Fruit fly (Drosophila melanogaster) whole organism, prepupa: ENCODE data around the gene CG11586.

Source experiments
- Blimp-1 ChIP-seq: fragments of 200-800 bp; sonication (Bioruptor generic); optimal IDR thresholded peaks from 3 replicates; lab custom pipeline; 2017; ENCODE audit warnings: missing biosample characterization, missing genetic modification characterization, mild to moderate bottlenecking, moderate library complexity, missing genetic modification reagents
- CG15336 ChIP-seq: fragments of 200-800 bp; sonication (Bioruptor generic); IDR thresholded peaks from 2 replicates; pipeline ENCODE4 v1.3.6; 2022; ENCODE audit warnings: missing biosample characterization, missing genetic modification characterization
- CG1621 ChIP-seq: fragments of 200-800 bp; sonication (Bioruptor generic); optimal IDR thresholded peaks from 3 replicates; lab custom pipeline; 2018; ENCODE audit warnings: missing biosample characterization, mild to moderate bottlenecking, missing genetic modification characterization
- CG16779 ChIP-seq: fragments of 200-800 bp; sonication (Bioruptor generic); optimal IDR thresholded peaks from 3 replicates; lab custom pipeline; 2017; ENCODE audit warnings: missing biosample characterization, mild to moderate bottlenecking, missing genetic modification characterization
- CG3032 ChIP-seq: fragments of 200-800 bp; optimal IDR thresholded peaks from 2 replicates; lab custom pipeline; 2019; ENCODE audit warnings: missing biosample characterization, mild to moderate bottlenecking, missing genetic modification characterization, moderate library complexity
- CG32006 ChIP-seq: fragments of 200-800 bp; sonication (Bioruptor generic); optimal IDR thresholded peaks from 3 replicates; lab custom pipeline; 2017; ENCODE audit warnings: missing biosample characterization, mild to moderate bottlenecking, missing genetic modification characterization
- CG34406 ChIP-seq: fragments of 200-800 bp; sonication (Bioruptor generic); optimal IDR thresholded peaks from 3 replicates; lab custom pipeline; 2016; ENCODE audit warnings: missing biosample characterization, missing genetic modification characterization
- CG4318 ChIP-seq: fragments of 200-800 bp; sonication (Bioruptor generic); optimal IDR thresholded peaks from 3 replicates; lab custom pipeline; 2017; ENCODE audit warnings: missing biosample characterization, mild to moderate bottlenecking, missing genetic modification characterization
- CG6163 ChIP-seq: fragments of 200-800 bp; sonication (Bioruptor generic); IDR thresholded peaks from 3 replicates; pipeline ENCODE4 v1.3.6; 2022; ENCODE audit warnings: missing biosample characterization, missing genetic modification characterization
- CG6808 ChIP-seq: fragments of 200-800 bp; sonication (Bioruptor generic); optimal IDR thresholded peaks from 3 replicates; lab custom pipeline; 2017; ENCODE audit warnings: missing biosample characterization, missing genetic modification characterization, mild to moderate bottlenecking, moderate library complexity, missing genetic modification reagents
- CG7368 ChIP-seq: fragments of 200-800 bp; sonication (Bioruptor generic); optimal IDR thresholded peaks from 3 replicates; lab custom pipeline; 2016; ENCODE audit warnings: missing biosample characterization, missing genetic modification characterization
- CG8119 ChIP-seq: fragments of 200-800 bp; sonication (Bioruptor generic); IDR thresholded peaks from 3 replicates; pipeline ENCODE4 v1.3.6; 2022; ENCODE audit warnings: missing biosample characterization, missing genetic modification characterization
- CG9139 ChIP-seq: fragments of 200-800 bp; sonication (Bioruptor generic); optimal IDR thresholded peaks from 3 replicates; lab custom pipeline; 2017; ENCODE audit warnings: missing biosample characterization, mild to moderate bottlenecking, missing genetic modification characterization
- Eip75B ChIP-seq: fragments of 200-800 bp; sonication (Bioruptor generic); optimal IDR thresholded peaks from 3 replicates; lab custom pipeline; 2016; ENCODE audit warnings: missing biosample characterization, missing genetic modification characterization
- Eip78C ChIP-seq: fragments of 200-800 bp; sonication (Bioruptor generic); peaks from one replicate; lab custom pipeline; 2016; ENCODE audit warnings: missing biosample characterization, missing genetic modification characterization
- Eip93F ChIP-seq: fragments of 200-800 bp; sonication (Bioruptor generic); optimal IDR thresholded peaks from 2 replicates; lab custom pipeline; 2016; ENCODE audit warnings: missing biosample characterization, mild to moderate bottlenecking, missing genetic modification characterization
- Ets96B ChIP-seq: fragments of 200-800 bp; optimal IDR thresholded peaks from 2 replicates; lab custom pipeline; 2019; ENCODE audit warnings: missing biosample characterization, mild to moderate bottlenecking, missing genetic modification characterization, moderate library complexity
- Gug ChIP-seq: fragments of 200-800 bp; sonication (Bioruptor generic); IDR thresholded peaks from 2 replicates; pipeline ENCODE4 v1.3.6; 2022; ENCODE audit warnings: missing biosample characterization, missing genetic modification characterization
- Lpt ChIP-seq: fragments of 200-800 bp; sonication (Bioruptor generic); optimal IDR thresholded peaks from 3 replicates; lab custom pipeline; 2016; ENCODE audit warnings: missing biosample characterization, missing genetic modification characterization
- Met ChIP-seq: fragments of 200-800 bp; sonication (Bioruptor generic); optimal IDR thresholded peaks from 3 replicates; lab custom pipeline; 2016; ENCODE audit warnings: missing biosample characterization, missing genetic modification characterization
- Sox102F ChIP-seq: fragments of 200-800 bp; sonication (Bioruptor generic); optimal IDR thresholded peaks from 2 replicates; lab custom pipeline; 2016; ENCODE audit warnings: missing biosample characterization, mild to moderate bottlenecking, missing genetic modification characterization
- Sox14 ChIP-seq: fragments of 200-800 bp; sonication (Bioruptor generic); optimal IDR thresholded peaks from 3 replicates; lab custom pipeline; 2016; ENCODE audit warnings: missing biosample characterization, missing genetic modification characterization
- Sox15 ChIP-seq: fragments of 200-800 bp; sonication (Bioruptor generic); optimal IDR thresholded peaks from 3 replicates; lab custom pipeline; 2016; ENCODE audit warnings: missing biosample characterization, missing genetic modification characterization
- achi ChIP-seq: fragments of 200-800 bp; sonication (Bioruptor generic); optimal IDR thresholded peaks from 3 replicates; lab custom pipeline; 2016; ENCODE audit warnings: missing biosample characterization, missing genetic modification characterization
- cyc ChIP-seq: fragments of 200-800 bp; sonication (Bioruptor generic); optimal IDR thresholded peaks from 3 replicates; lab custom pipeline; 2016; ENCODE audit warnings: missing biosample characterization, missing genetic modification characterization
- dac ChIP-seq: fragments of 200-800 bp; sonication (Bioruptor generic); optimal IDR thresholded peaks from 2 replicates; lab custom pipeline; 2017; ENCODE audit warnings: missing biosample characterization, mild to moderate bottlenecking, missing genetic modification characterization
- dsx ChIP-seq: fragments of 200-800 bp; optimal IDR thresholded peaks from 3 replicates; lab custom pipeline; 2019; ENCODE audit warnings: missing biosample characterization, mild to moderate bottlenecking, missing genetic modification characterization, moderate library complexity; ENCODE audit not compliant: poor library complexity, severe bottlenecking
- esn ChIP-seq: fragments of 200-800 bp; sonication (Bioruptor generic); optimal IDR thresholded peaks from 2 replicates; lab custom pipeline; 2016; ENCODE audit warnings: missing biosample characterization, mild to moderate bottlenecking, missing genetic modification characterization, moderate library complexity
- fd59A ChIP-seq: fragments of 200-800 bp; sonication (Bioruptor generic); optimal IDR thresholded peaks from 2 replicates; lab custom pipeline; 2017; ENCODE audit warnings: missing biosample characterization, mild to moderate bottlenecking, missing genetic modification characterization, missing genetic modification reagents
- fd85E ChIP-seq: fragments of 200-800 bp; sonication (Bioruptor generic); optimal IDR thresholded peaks from 3 replicates; lab custom pipeline; 2016; ENCODE audit warnings: missing biosample characterization, missing genetic modification characterization
- fkh ChIP-seq: fragments of 200-800 bp; sonication (Bioruptor generic); optimal IDR thresholded peaks from 3 replicates; lab custom pipeline; 2017; ENCODE audit warnings: missing biosample characterization, mild to moderate bottlenecking, missing genetic modification characterization, moderate library complexity
- salr ChIP-seq, 2 experiments: fragments of 200-800 bp; sonication (Bioruptor generic); optimal IDR thresholded peaks; 3 replicates each; lab custom pipeline; 2016 to 2018; ENCODE audit warnings: missing biosample characterization in 2 of 2, missing genetic modification characterization in 2 of 2, mild to moderate bottlenecking in 1 of 2
- spab ChIP-seq: fragments of 200-800 bp; sonication (Bioruptor generic); optimal IDR thresholded peaks from 2 replicates; lab custom pipeline; 2017; ENCODE audit warnings: missing biosample characterization, mild to moderate bottlenecking, missing genetic modification characterization, missing genetic modification reagents
- ss ChIP-seq, 2 experiments: fragments of 200-800 bp; sonication (Bioruptor generic); optimal IDR thresholded peaks; 2 replicates in 1 of 2; 3 replicates in 1 of 2; lab custom pipeline; 2017 to 2018; ENCODE audit warnings: mild to moderate bottlenecking in 2 of 2, missing biosample characterization in 2 of 2, missing genetic modification characterization in 2 of 2, moderate library complexity in 1 of 2
- svp ChIP-seq: fragments of 200-800 bp; sonication (Bioruptor generic); peaks from one replicate; lab custom pipeline; 2016; ENCODE audit warnings: missing biosample characterization, missing genetic modification characterization

The CG11586 gene

dm6 chr3L:4239442-4240322 lies 22.6 kb downstream of the CG11586 start, which contains the start of gene Sqor (continued):
- TF ChIP-seq Blimp-1 (GFP tag; lab: Kevin White, UChicago) (peak; percentile 85), Sox102F (GFP tag; lab: Kevin White, UChicago) (peak; percentile 97), esn (GFP tag; lab: Kevin White, UChicago) (peak; percentile 96), fd85E (GFP tag; lab: Kevin White, UChicago) (peak; percentile 78), CG4318 (GFP tag; lab: Kevin White, UChicago) (peak; percentile 97), CG9139 (peak; percentile 89), CG8119 (GFP tag; lab: Robert Waterston, UW) (peak; percentile 96), cyc (GFP tag; lab: Kevin White, UChicago) (peak; percentile 91), Sox14 (GFP tag; lab: Kevin White, UChicago) (peak; percentile 97), CG1621 (tag; lab: Kevin White, UChicago) (peak; percentile 86), fd59A (GFP tag; lab: Kevin White, UChicago) (peak; percentile 93), spab (GFP tag; lab: Kevin White, UChicago) (peak; percentile 88), dac (GFP tag; lab: Kevin White, UChicago) (peak; percentile 95), CG3032 (tag; lab: Kevin White, UChicago) (peak; percentile 98), CG15336 (GFP tag; lab: Robert Waterston, UW) (peak; percentile 97), Eip93F (GFP tag; lab: Kevin White, UChicago) (peak; percentile 82), dsx (peak; percentile 86), CG32006 (GFP tag; lab: Kevin White, UChicago) (peak; percentile 99)

DNA sequence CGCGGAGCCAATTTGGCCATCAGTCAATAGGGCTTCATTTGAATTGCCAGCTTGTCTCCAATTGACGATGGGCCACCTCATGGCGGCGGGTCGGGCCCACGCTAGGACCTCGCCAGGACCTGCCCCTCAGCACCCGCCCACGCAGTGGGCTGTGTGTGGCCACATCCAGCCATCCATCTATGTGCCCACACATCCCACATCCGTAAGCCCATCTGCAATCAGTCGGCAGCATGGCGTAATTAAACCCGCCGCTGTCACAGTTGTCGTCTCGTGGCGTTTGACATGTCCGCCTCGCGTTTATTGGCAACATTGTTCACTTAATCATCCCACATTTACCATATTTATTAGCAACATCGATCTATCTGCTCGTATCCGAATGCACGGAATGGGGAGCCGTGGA lies 24.1 kb downstream of the CG11586 start:
- TF ChIP-seq Met (GFP tag; lab: Kevin White, UChicago) (no peak), svp (GFP tag; lab: Kevin White, UChicago) (no peak)

DNA sequence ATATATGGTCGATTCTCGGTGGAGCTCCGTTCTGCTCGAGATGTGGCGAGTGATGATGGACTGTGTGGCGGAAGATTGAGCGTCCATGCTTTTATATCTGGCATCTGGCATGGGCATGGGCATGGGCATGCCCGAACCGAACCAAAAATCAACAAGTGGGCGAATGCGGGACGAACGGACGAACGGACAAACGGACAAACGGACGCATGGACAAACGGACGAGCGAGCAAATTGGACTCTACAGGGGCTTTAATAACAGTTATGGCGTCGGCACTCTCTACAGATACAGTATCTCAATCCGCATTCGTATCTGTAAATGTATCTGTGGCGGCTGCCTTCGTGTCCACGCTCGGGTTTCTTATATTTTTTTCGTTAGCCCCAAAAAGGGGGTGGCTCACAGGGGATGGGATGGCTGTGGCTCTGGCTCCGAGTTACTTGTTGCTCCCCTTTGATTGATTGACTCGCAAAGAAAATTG lies 26.1 kb downstream of the CG11586 start, which contains the start of gene ImpL2:
ImpL2 (minus strand) TSS at position 51 of the 476 bp plus-strand sequence.
- TF ChIP-seq Eip78C, result peak; percentile 35
- no peak for TF ChIP-seq Ets96B (tag; lab: Kevin White, UChicago)
- TF ChIP-seq Sox15 (GFP tag; lab: Kevin White, UChicago), result no peak
- no peak for TF ChIP-seq cyc (GFP tag; lab: Kevin White, UChicago)
- TF ChIP-seq CG6163, result no peak
- no peak for TF ChIP-seq CG7368 (GFP tag; lab: Kevin White, UChicago)

dm6 chr3L:4233603-4234277 lies 28.5 kb downstream of the CG11586 start:
- no peak for TF ChIP-seq Gug (GFP tag; lab: Robert Waterston, UW)
- no peak for TF ChIP-seq salr (GFP tag; optimal IDR thresholded peaks at IDR 0.05; lab: Kevin White, UChicago)
- no peak for TF ChIP-seq CG6808 (GFP tag; lab: Kevin White, UChicago)
- TF ChIP-seq CG16779 (tag; lab: Kevin White, UChicago), result no peak
- TF ChIP-seq Sox102F (GFP tag; lab: Kevin White, UChicago), result no peak
- TF ChIP-seq fkh (GFP tag; lab: Kevin White, UChicago), result peak; percentile 42
- TF ChIP-seq ss (GFP tag; optimal IDR thresholded peaks at IDR 0.05; lab: Kevin White, UChicago), result peak in 1 of 2 experiments; percentile 46
- no peak for TF ChIP-seq CG34406 (GFP tag; lab: Kevin White, UChicago)
- TF ChIP-seq Lpt, result no peak
- no peak for TF ChIP-seq CG1621 (tag; lab: Kevin White, UChicago)
- peak; percentile 84 for TF ChIP-seq svp (GFP tag; lab: Kevin White, UChicago)
- no peak for TF ChIP-seq Eip75B (GFP tag; lab: Kevin White, UChicago)
- TF ChIP-seq achi (GFP tag; lab: Kevin White, UChicago), result no peak
- TF ChIP-seq CG15336 (GFP tag; lab: Robert Waterston, UW), result 0 out of 2 replicates have a peak, but pooled peaks have one; percentile 18
- TF ChIP-seq Blimp-1 (GFP tag; lab: Kevin White, UChicago), result no peak
